Worm (Caenorhabditis elegans): Measurements from ENCODE around the gene B0464.6.

DNA sequence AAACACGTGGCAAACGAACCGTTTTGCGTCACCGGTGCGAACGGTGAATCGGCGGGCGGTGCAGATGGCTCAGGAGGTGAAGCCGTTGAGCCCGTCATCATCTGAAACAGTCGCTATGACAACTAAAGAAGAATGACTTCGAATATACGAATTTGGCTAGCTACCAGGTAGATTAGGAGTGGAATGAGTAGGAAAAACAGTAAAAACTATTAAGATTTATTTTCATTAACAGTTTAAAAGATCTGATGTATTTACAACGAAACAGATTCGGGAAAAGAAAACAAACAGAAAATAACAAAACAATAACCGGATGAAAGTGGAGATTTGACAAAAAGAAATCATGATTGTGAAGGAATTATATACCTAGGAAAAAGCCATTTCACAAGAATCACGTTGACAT lies 11.8 kb downstream of the B0464.6 start, which contains the start of gene F54C8.7:
- TF ChIP-seq tbx-2 (tag; optimal IDR thresholded peaks at IDR 0.05): no peak
- no peak for TF ChIP-seq nhr-11 (tag; optimal IDR thresholded peaks at IDR 0.05)
- no peak for TF ChIP-seq ceh-14 (tag; optimal IDR thresholded peaks at IDR 0.05)
- no peak for TF ChIP-seq ama-1 (optimal IDR thresholded peaks at IDR 0.05)
- no peak for TF ChIP-seq elt-4 (tag; optimal IDR thresholded peaks at IDR 0.05)
- TF ChIP-seq ceh-30 (tag; optimal IDR thresholded peaks at IDR 0.05): no peak
- TF ChIP-seq che-1 (tag; optimal IDR thresholded peaks at IDR 0.05): no peak
- TF ChIP-seq ref-2 (tag; optimal IDR thresholded peaks at IDR 0.05): no peak
- no peak for TF ChIP-seq K02D7.2 (tag; optimal IDR thresholded peaks at IDR 0.05)
- TF ChIP-seq T23F11.4 (GFP tag; optimal IDR thresholded peaks at IDR 0.05): no peak
- no peak for TF ChIP-seq dmd-4 (tag; optimal IDR thresholded peaks at IDR 0.05; ENCODE audit: borderline replicate concordance)
- TF ChIP-seq fkh-10 (GFP tag; optimal IDR thresholded peaks at IDR 0.05): no peak

All from whole organism, late embryonic.